Worm (Caenorhabditis elegans) whole organism, mixed stage, embryonic: ENCODE data around the gene F40A3.6.

Experiments
- ceh-39 ChIP-seq: fragments of 150-350 bp; optimal IDR thresholded peaks from 2 replicates; lab custom pipeline; 2014; ENCODE audit warnings: missing biosample characterization, missing genetic modification characterization
- lsy-2 ChIP-seq: fragments of 150-350 bp; optimal IDR thresholded peaks from 2 replicates; lab custom pipeline; 2014; ENCODE audit warnings: missing biosample characterization, missing genetic modification characterization

ce11 chrV:7852078-7852477 lies 41.6 kb downstream of the F40A3.6 start:
- no peak for TF ChIP-seq ceh-39 (tag; lab: Kevin White, UChicago)
- no peak for TF ChIP-seq lsy-2 (tag; lab: Kevin White, UChicago)
